Fruit fly (Drosophila melanogaster): Measurements from ENCODE around the gene senju.

- TF ChIP-seq Crg-1 (GFP tag; optimal IDR thresholded peaks at IDR 0.05) (no peak), kay (GFP tag; ENCODE audit: borderline replicate concordance) (no peak), CG5204 (GFP tag; optimal IDR thresholded peaks at IDR 0.05) (no peak), bab1 (GFP tag; optimal IDR thresholded peaks at IDR 0.05) (no peak), CG7101 (tag; optimal IDR thresholded peaks at IDR 0.05) (no peak), pad (GFP tag; optimal IDR thresholded peaks at IDR 0.05) (no peak), Mnt (GFP tag; optimal IDR thresholded peaks at IDR 0.05) (no peak), CG11617 (GFP tag; optimal IDR thresholded peaks at IDR 0.05) (no peak)
These were observed 8.2 kb upstream of the senju start, which contains the start of gene CG31650 for dm6 chr2L:5044361-5044891.
